Worm (Caenorhabditis elegans) whole organism, mixed stage, embryonic: ENCODE data around the gene col-34.

Source experiments
- M03D4.4 ChIP-seq: sonication (generic microtip); optimal IDR thresholded peaks from 2 replicates; lab custom pipeline; 2017; ENCODE audit warnings: mild to moderate bottlenecking, missing genetic modification characterization, missing compliant biosample characterization
- bed-3 ChIP-seq: fragments of 200-800 bp; sonication (Bioruptor generic); optimal IDR thresholded peaks from 3 replicates; lab custom pipeline; 2018; ENCODE audit warnings: mild to moderate bottlenecking, missing genetic modification characterization, moderate library complexity, missing compliant biosample characterization
- blmp-1 ChIP-seq: fragments of 150-350 bp; optimal IDR thresholded peaks from 2 replicates; lab custom pipeline; 2014; ENCODE audit warnings: missing biosample characterization, missing genetic modification characterization
- ceh-39 ChIP-seq: fragments of 150-350 bp; optimal IDR thresholded peaks from 2 replicates; lab custom pipeline; 2014; ENCODE audit warnings: missing biosample characterization, missing genetic modification characterization
- ceh-43 ChIP-seq: fragments of 200-800 bp; sonication (Bioruptor generic); optimal IDR thresholded peaks from 2 replicates; lab custom pipeline; 2018; ENCODE audit warnings: mild to moderate bottlenecking, missing genetic modification characterization, moderate library complexity, missing compliant biosample characterization
- ceh-83 ChIP-seq: fragments of 200-800 bp; sonication (Bioruptor generic); optimal IDR thresholded peaks from 2 replicates; lab custom pipeline; 2018; ENCODE audit warnings: mild to moderate bottlenecking, missing genetic modification characterization, missing compliant biosample characterization
- ces-1 ChIP-seq: fragments of 150-350 bp; optimal IDR thresholded peaks from 2 replicates; lab custom pipeline; 2014; ENCODE audit warnings: missing biosample characterization, missing genetic modification reagents, missing genetic modification characterization
- cnd-1 ChIP-seq: fragments of 200-800 bp; sonication (Bioruptor generic); optimal IDR thresholded peaks from 2 replicates; lab custom pipeline; 2018; ENCODE audit warnings: mild to moderate bottlenecking, missing genetic modification characterization, missing compliant biosample characterization
- drap-1 ChIP-seq: fragments of 200-800 bp; sonication (Bioruptor generic); optimal IDR thresholded peaks from 3 replicates; lab custom pipeline; 2018; ENCODE audit warnings: mild to moderate bottlenecking, missing genetic modification characterization, missing compliant biosample characterization
- elt-1 ChIP-seq: sonication (generic microtip); optimal IDR thresholded peaks from 2 replicates; lab custom pipeline; 2017; ENCODE audit warnings: missing genetic modification characterization, mild to moderate bottlenecking, missing compliant biosample characterization, antibody characterized with exemption, moderate library complexity, borderline replicate concordance; ENCODE audit not compliant: insufficient read depth
- elt-3 ChIP-seq: fragments of 150-350 bp; optimal IDR thresholded peaks from 2 replicates; lab custom pipeline; 2014; ENCODE audit warnings: missing biosample characterization, missing genetic modification characterization
- flh-1 ChIP-seq: fragments of 200-800 bp; sonication (Bioruptor generic); optimal IDR thresholded peaks from 2 replicates; lab custom pipeline; 2018; ENCODE audit warnings: mild to moderate bottlenecking, missing genetic modification characterization, moderate library complexity, missing compliant biosample characterization
- ham-2 ChIP-seq: fragments of 200-800 bp; sonication (Bioruptor generic); optimal IDR thresholded peaks from 2 replicates; lab custom pipeline; 2018; ENCODE audit warnings: mild to moderate bottlenecking, missing genetic modification characterization, missing compliant biosample characterization
- hlh-1 ChIP-seq: fragments of 150-350 bp; optimal IDR thresholded peaks from 2 replicates; lab custom pipeline; 2014; ENCODE audit warnings: missing biosample characterization, missing genetic modification reagents, missing genetic modification characterization
- lin-13 ChIP-seq: fragments of 150-350 bp; optimal IDR thresholded peaks from 2 replicates; lab custom pipeline; 2014; ENCODE audit warnings: missing biosample characterization, missing genetic modification characterization
- lin-32 ChIP-seq: fragments of 200-800 bp; sonication (Bioruptor generic); optimal IDR thresholded peaks from 2 replicates; lab custom pipeline; 2018; ENCODE audit warnings: mild to moderate bottlenecking, missing genetic modification characterization, missing compliant biosample characterization
- lsy-2 ChIP-seq: fragments of 150-350 bp; optimal IDR thresholded peaks from 2 replicates; lab custom pipeline; 2014; ENCODE audit warnings: missing biosample characterization, missing genetic modification characterization
- mab-5 ChIP-seq: fragments of 150-350 bp; optimal IDR thresholded peaks from 2 replicates; lab custom pipeline; 2014; ENCODE audit warnings: missing biosample characterization, missing genetic modification characterization
- mep-1 ChIP-seq: fragments of 150-350 bp; optimal IDR thresholded peaks from 2 replicates; lab custom pipeline; 2017; ENCODE audit warnings: missing biosample characterization, missing genetic modification reagents, missing genetic modification characterization, inconsistent platforms
- nhr-12 ChIP-seq: fragments of 150-350 bp; optimal IDR thresholded peaks from 2 replicates; lab custom pipeline; 2014; ENCODE audit warnings: missing biosample characterization, missing genetic modification characterization
- nhr-2 ChIP-seq: fragments of 150-350 bp; optimal IDR thresholded peaks from 2 replicates; lab custom pipeline; 2014; ENCODE audit warnings: missing biosample characterization, missing genetic modification characterization
- nhr-237 ChIP-seq: fragments of 150-350 bp; optimal IDR thresholded peaks from 2 replicates; lab custom pipeline; 2014; ENCODE audit warnings: missing biosample characterization, missing genetic modification characterization
- nhr-28 ChIP-seq: fragments of 150-350 bp; optimal IDR thresholded peaks from 2 replicates; lab custom pipeline; 2014; ENCODE audit warnings: missing biosample characterization, missing genetic modification characterization
- pha-4 ChIP-seq: fragments of 150-350 bp; optimal IDR thresholded peaks from 2 replicates; lab custom pipeline; 2018; ENCODE audit warnings: missing biosample characterization, missing genetic modification reagents, missing genetic modification characterization
- sem-2 ChIP-seq: fragments of 200-800 bp; sonication (Bioruptor generic); optimal IDR thresholded peaks from 2 replicates; lab custom pipeline; 2018; ENCODE audit warnings: mild to moderate bottlenecking, missing genetic modification characterization, missing compliant biosample characterization
- sptf-1 ChIP-seq: sonication (generic microtip); optimal IDR thresholded peaks from 2 replicates; lab custom pipeline; 2017; ENCODE audit warnings: mild to moderate bottlenecking, missing genetic modification characterization, moderate library complexity, missing compliant biosample characterization
- tbx-8 ChIP-seq: fragments of 200-800 bp; sonication (Bioruptor generic); optimal IDR thresholded peaks from 2 replicates; lab custom pipeline; 2018; ENCODE audit warnings: mild to moderate bottlenecking, missing genetic modification characterization, moderate library complexity, missing compliant biosample characterization
- unc-120 ChIP-seq: sonication (generic microtip); optimal IDR thresholded peaks from 2 replicates; lab custom pipeline; 2017; ENCODE audit warnings: missing genetic modification characterization, missing compliant biosample characterization; ENCODE audit not compliant: poor library complexity, severe bottlenecking
- unc-39 ChIP-seq: fragments of 150-350 bp; optimal IDR thresholded peaks from 2 replicates; lab custom pipeline; 2014; ENCODE audit warnings: missing biosample characterization, missing genetic modification characterization
- unc-62 ChIP-seq: fragments of 150-350 bp; optimal IDR thresholded peaks from 2 replicates; lab custom pipeline; 2014; ENCODE audit warnings: missing biosample characterization, missing genetic modification reagents, missing genetic modification characterization
- zip-8 ChIP-seq: fragments of 150-350 bp; optimal IDR thresholded peaks from 2 replicates; lab custom pipeline; 2014; ENCODE audit warnings: missing biosample characterization, missing genetic modification characterization

The col-34 gene

ce11 chrIV:4244510-4244909 lies at the start of gene col-34:
col-34 (minus strand) TSS chrIV:4244610.
- TF ChIP-seq unc-120 = no peak
- TF ChIP-seq blmp-1 (tag; lab: Kevin White, UChicago) = no peak
- TF ChIP-seq mab-5 = no peak
- no peak for TF ChIP-seq drap-1 (GFP tag; lab: Kevin White, UChicago)
- no peak for TF ChIP-seq zip-8 (tag; lab: Kevin White, UChicago)
- TF ChIP-seq unc-62 (GFP tag; lab: Kevin White, UChicago) = no peak
- no peak for TF ChIP-seq flh-1
- TF ChIP-seq nhr-237 (tag; lab: Kevin White, UChicago) = no peak
- no peak for TF ChIP-seq sptf-1 (tag; lab: Kevin White, UChicago)
- no peak for TF ChIP-seq lin-13 (tag; lab: Kevin White, UChicago)
- TF ChIP-seq ces-1 (GFP tag; lab: Kevin White, UChicago) = no peak
- TF ChIP-seq nhr-2 (tag; lab: Kevin White, UChicago) = no peak
- TF ChIP-seq elt-1 (tag; lab: Kevin White, UChicago) = no peak

ce11 chrIV:4292569-4292968 lies 48.2 kb upstream of the col-34 start, which contains the start of gene F15E6.10:
F15E6.10 (plus strand) TSS chrIV:4292869.
- no peak for TF ChIP-seq zip-8 (tag; lab: Kevin White, UChicago)
- no peak for TF ChIP-seq unc-62 (GFP tag; lab: Kevin White, UChicago)
- no peak for TF ChIP-seq cnd-1
- no peak for TF ChIP-seq lin-13 (tag; lab: Kevin White, UChicago)
- TF ChIP-seq mab-5 = no peak
- TF ChIP-seq ceh-39 (tag; lab: Kevin White, UChicago) = no peak
- no peak for TF ChIP-seq nhr-28 (tag; lab: Kevin White, UChicago)
- no peak for TF ChIP-seq M03D4.4
- TF ChIP-seq bed-3 (GFP tag; lab: Kevin White, UChicago) = no peak
- TF ChIP-seq, all 35 proteins: peak for 0

ce11 chrIV:4291174-4291573 lies 46.8 kb upstream of the col-34 start, which contains the start of gene F15E6.4:
F15E6.4 (plus strand) TSS chrIV:4291474.
- TF ChIP-seq ceh-83 (GFP tag; lab: Kevin White, UChicago) = no peak
- no peak for TF ChIP-seq sptf-1 (tag; lab: Kevin White, UChicago)
- TF ChIP-seq nhr-237 (tag; lab: Kevin White, UChicago) = no peak
- TF ChIP-seq nhr-2 (tag; lab: Kevin White, UChicago) = no peak
- TF ChIP-seq mab-5 = no peak
- no peak for TF ChIP-seq nhr-28 (tag; lab: Kevin White, UChicago)
- no peak for TF ChIP-seq sem-2 (GFP tag; lab: Kevin White, UChicago)
- no peak for TF ChIP-seq tbx-8 (GFP tag; lab: Kevin White, UChicago)
- no peak for TF ChIP-seq mep-1 (tag; lab: Kevin White, UChicago)
- no peak for TF ChIP-seq unc-39
- TF ChIP-seq ceh-39 (tag; lab: Kevin White, UChicago) = no peak
- no peak for TF ChIP-seq pha-4
- no peak for TF ChIP-seq zip-8 (tag; lab: Kevin White, UChicago)
- TF ChIP-seq unc-62 (GFP tag; lab: Kevin White, UChicago) = no peak
- no peak for TF ChIP-seq cnd-1
- no peak for TF ChIP-seq hlh-1 (tag; lab: Kevin White, UChicago)
- no peak for TF ChIP-seq M03D4.4
- TF ChIP-seq ham-2 (GFP tag; lab: Kevin White, UChicago) = no peak
- no peak for TF ChIP-seq elt-3 (tag; lab: Kevin White, UChicago)

- TF ChIP-seq pha-4 = no peak
- TF ChIP-seq nhr-12 (tag; lab: Kevin White, UChicago) = no peak
- no peak for TF ChIP-seq hlh-1 (tag; lab: Kevin White, UChicago)
- TF ChIP-seq lsy-2 (tag; lab: Kevin White, UChicago) = no peak
- no peak for TF ChIP-seq ceh-43 (GFP tag; lab: Kevin White, UChicago)
- no peak for TF ChIP-seq nhr-2 (tag; lab: Kevin White, UChicago)
- TF ChIP-seq mab-5 = no peak
- no peak for TF ChIP-seq bed-3 (GFP tag; lab: Kevin White, UChicago)
- no peak for TF ChIP-seq elt-1 (tag; lab: Kevin White, UChicago)
- TF ChIP-seq flh-1 = no peak
- TF ChIP-seq mep-1 (tag; lab: Kevin White, UChicago) = no peak
- no peak for TF ChIP-seq lin-32 (GFP tag; lab: Kevin White, UChicago)
- TF ChIP-seq ces-1 (GFP tag; lab: Kevin White, UChicago) = no peak
- no peak for TF ChIP-seq sem-2 (GFP tag; lab: Kevin White, UChicago)
- no peak for TF ChIP-seq unc-62 (GFP tag; lab: Kevin White, UChicago)
Observed at ce11 chrIV:4290472-4290871, 46.1 kb upstream of the col-34 start, which contains the start of gene dct-7. dct-7 (minus strand) TSS chrIV:4290572.
